Worm (Caenorhabditis elegans) whole organism, mixed stage, embryonic: ENCODE measurements around the gene set-31.

Experiments used
- M03D4.4 ChIP-seq: sonication (generic microtip); optimal IDR thresholded peaks from 2 replicates; lab custom pipeline; 2017; ENCODE audit warnings: mild to moderate bottlenecking, missing genetic modification characterization, missing compliant biosample characterization
- blmp-1 ChIP-seq: fragments of 150-350 bp; optimal IDR thresholded peaks from 2 replicates; lab custom pipeline; 2014; ENCODE audit warnings: missing biosample characterization, missing genetic modification characterization
- ceh-43 ChIP-seq: fragments of 200-800 bp; sonication (Bioruptor generic); optimal IDR thresholded peaks from 2 replicates; lab custom pipeline; 2018; ENCODE audit warnings: mild to moderate bottlenecking, missing genetic modification characterization, moderate library complexity, missing compliant biosample characterization
- ceh-83 ChIP-seq: fragments of 200-800 bp; sonication (Bioruptor generic); optimal IDR thresholded peaks from 2 replicates; lab custom pipeline; 2018; ENCODE audit warnings: mild to moderate bottlenecking, missing genetic modification characterization, missing compliant biosample characterization
- ces-1 ChIP-seq: fragments of 150-350 bp; optimal IDR thresholded peaks from 2 replicates; lab custom pipeline; 2014; ENCODE audit warnings: missing biosample characterization, missing genetic modification reagents, missing genetic modification characterization
- cnd-1 ChIP-seq: fragments of 200-800 bp; sonication (Bioruptor generic); optimal IDR thresholded peaks from 2 replicates; lab custom pipeline; 2018; ENCODE audit warnings: mild to moderate bottlenecking, missing genetic modification characterization, missing compliant biosample characterization
- drap-1 ChIP-seq: fragments of 200-800 bp; sonication (Bioruptor generic); optimal IDR thresholded peaks from 3 replicates; lab custom pipeline; 2018; ENCODE audit warnings: mild to moderate bottlenecking, missing genetic modification characterization, missing compliant biosample characterization
- elt-3 ChIP-seq: fragments of 150-350 bp; optimal IDR thresholded peaks from 2 replicates; lab custom pipeline; 2014; ENCODE audit warnings: missing biosample characterization, missing genetic modification characterization
- flh-1 ChIP-seq: fragments of 200-800 bp; sonication (Bioruptor generic); optimal IDR thresholded peaks from 2 replicates; lab custom pipeline; 2018; ENCODE audit warnings: mild to moderate bottlenecking, missing genetic modification characterization, moderate library complexity, missing compliant biosample characterization
- ham-2 ChIP-seq: fragments of 200-800 bp; sonication (Bioruptor generic); optimal IDR thresholded peaks from 2 replicates; lab custom pipeline; 2018; ENCODE audit warnings: mild to moderate bottlenecking, missing genetic modification characterization, missing compliant biosample characterization
- hlh-1 ChIP-seq: fragments of 150-350 bp; optimal IDR thresholded peaks from 2 replicates; lab custom pipeline; 2014; ENCODE audit warnings: missing biosample characterization, missing genetic modification reagents, missing genetic modification characterization
- lin-32 ChIP-seq: fragments of 200-800 bp; sonication (Bioruptor generic); optimal IDR thresholded peaks from 2 replicates; lab custom pipeline; 2018; ENCODE audit warnings: mild to moderate bottlenecking, missing genetic modification characterization, missing compliant biosample characterization
- lsy-2 ChIP-seq: fragments of 150-350 bp; optimal IDR thresholded peaks from 2 replicates; lab custom pipeline; 2014; ENCODE audit warnings: missing biosample characterization, missing genetic modification characterization
- mab-5 ChIP-seq: fragments of 150-350 bp; optimal IDR thresholded peaks from 2 replicates; lab custom pipeline; 2014; ENCODE audit warnings: missing biosample characterization, missing genetic modification characterization
- mep-1 ChIP-seq: fragments of 150-350 bp; optimal IDR thresholded peaks from 2 replicates; lab custom pipeline; 2017; ENCODE audit warnings: missing biosample characterization, missing genetic modification reagents, missing genetic modification characterization, inconsistent platforms
- mls-2 ChIP-seq: sonication (generic microtip); optimal IDR thresholded peaks from 2 replicates; lab custom pipeline; 2016; ENCODE audit warnings: mild to moderate bottlenecking, missing genetic modification characterization, moderate library complexity, missing compliant biosample characterization
- nhr-2 ChIP-seq: fragments of 150-350 bp; optimal IDR thresholded peaks from 2 replicates; lab custom pipeline; 2014; ENCODE audit warnings: missing biosample characterization, missing genetic modification characterization
- nhr-237 ChIP-seq: fragments of 150-350 bp; optimal IDR thresholded peaks from 2 replicates; lab custom pipeline; 2014; ENCODE audit warnings: missing biosample characterization, missing genetic modification characterization
- nhr-28 ChIP-seq: fragments of 150-350 bp; optimal IDR thresholded peaks from 2 replicates; lab custom pipeline; 2014; ENCODE audit warnings: missing biosample characterization, missing genetic modification characterization
- nhr-76 ChIP-seq: sonication (generic microtip); optimal IDR thresholded peaks from 2 replicates; lab custom pipeline; 2017; ENCODE audit warnings: missing biosample characterization, missing genetic modification characterization
- pha-4 ChIP-seq: fragments of 150-350 bp; optimal IDR thresholded peaks from 2 replicates; lab custom pipeline; 2018; ENCODE audit warnings: missing biosample characterization, missing genetic modification reagents, missing genetic modification characterization
- sem-2 ChIP-seq: fragments of 200-800 bp; sonication (Bioruptor generic); optimal IDR thresholded peaks from 2 replicates; lab custom pipeline; 2018; ENCODE audit warnings: mild to moderate bottlenecking, missing genetic modification characterization, missing compliant biosample characterization
- snpc-4 ChIP-seq: fragments of 150-350 bp; optimal IDR thresholded peaks from 2 replicates; lab custom pipeline; 2014; ENCODE audit warnings: missing biosample characterization, missing genetic modification characterization
- tbx-8 ChIP-seq: fragments of 200-800 bp; sonication (Bioruptor generic); optimal IDR thresholded peaks from 2 replicates; lab custom pipeline; 2018; ENCODE audit warnings: mild to moderate bottlenecking, missing genetic modification characterization, moderate library complexity, missing compliant biosample characterization
- unc-120 ChIP-seq: sonication (generic microtip); optimal IDR thresholded peaks from 2 replicates; lab custom pipeline; 2017; ENCODE audit warnings: missing genetic modification characterization, missing compliant biosample characterization; ENCODE audit not compliant: poor library complexity, severe bottlenecking
- unc-39 ChIP-seq: fragments of 150-350 bp; optimal IDR thresholded peaks from 2 replicates; lab custom pipeline; 2014; ENCODE audit warnings: missing biosample characterization, missing genetic modification characterization
- unc-62 ChIP-seq: fragments of 150-350 bp; optimal IDR thresholded peaks from 2 replicates; lab custom pipeline; 2014; ENCODE audit warnings: missing biosample characterization, missing genetic modification reagents, missing genetic modification characterization
- zip-8 ChIP-seq: fragments of 150-350 bp; optimal IDR thresholded peaks from 2 replicates; lab custom pipeline; 2014; ENCODE audit warnings: missing biosample characterization, missing genetic modification characterization
- ztf-11 ChIP-seq: fragments of 150-350 bp; optimal IDR thresholded peaks from 2 replicates; lab custom pipeline; 2014; ENCODE audit warnings: missing biosample characterization, missing genetic modification characterization

The set-31 gene

ce11 chrV:14424958-14425492 lies 7.3 kb downstream of the set-31 start, which contains the start of gene rrsr-1 (continued):
- TF ChIP-seq unc-62 (GFP tag; lab: Kevin White, UChicago) (no peak), ztf-11 (tag; lab: Kevin White, UChicago) (no peak), nhr-28 (tag; lab: Kevin White, UChicago) (no peak), mls-2 (no peak), pha-4 (tag; lab: Kevin White, UChicago) (no peak)

- TF ChIP-seq ceh-83 (GFP tag; lab: Kevin White, UChicago) (no peak), unc-62 (GFP tag; lab: Kevin White, UChicago) (peak; percentile 51), ham-2 (GFP tag; lab: Kevin White, UChicago) (peak; percentile 42), drap-1 (GFP tag; lab: Kevin White, UChicago) (no peak)
Observed at ce11 chrV:14426013-14426412, 8.3 kb downstream of the set-31 start.

- TF ChIP-seq mls-2 (peak; percentile 32), elt-3 (no peak), ces-1 (GFP tag; lab: Kevin White, UChicago) (peak; percentile 59), nhr-76 (tag; lab: Kevin White, UChicago) (no peak), ceh-83 (GFP tag; lab: Kevin White, UChicago) (no peak), mab-5 (tag; lab: Kevin White, UChicago) (no peak), ham-2 (GFP tag; lab: Kevin White, UChicago) (no peak), nhr-237 (no peak), unc-39 (tag; lab: Kevin White, UChicago) (no peak), nhr-2 (tag; lab: Kevin White, UChicago) (peak; percentile 25), cnd-1 (tag; lab: Kevin White, UChicago) (peak; percentile 21)
Observed at ce11 chrV:14427069-14427825, 9.5 kb downstream of the set-31 start.

ce11 chrV:14428865-14429264 lies 11.2 kb downstream of the set-31 start, which contains the start of gene F23B12.1:
F23B12.1 (plus strand) TSS chrV:14429165.
- no peak for TF ChIP-seq flh-1 (GFP tag; lab: Kevin White, UChicago)
- TF ChIP-seq pha-4 (tag; lab: Kevin White, UChicago), result no peak
- no peak for TF ChIP-seq ces-1 (GFP tag; lab: Kevin White, UChicago)
- TF ChIP-seq mep-1 (tag; lab: Kevin White, UChicago), result no peak
- TF ChIP-seq ham-2 (GFP tag; lab: Kevin White, UChicago), result no peak
- TF ChIP-seq zip-8, result no peak
- no peak for TF ChIP-seq blmp-1 (tag; lab: Kevin White, UChicago)
- no peak for TF ChIP-seq nhr-2 (tag; lab: Kevin White, UChicago)
- TF ChIP-seq unc-120 (tag; lab: Kevin White, UChicago), result no peak
- no peak for TF ChIP-seq nhr-76 (tag; lab: Kevin White, UChicago)
- no peak for TF ChIP-seq mab-5 (tag; lab: Kevin White, UChicago)
- no peak for TF ChIP-seq hlh-1 (tag; lab: Kevin White, UChicago)

ce11 chrV:14432259-14432658 lies 14.6 kb downstream of the set-31 start, which contains the start of gene egl-1:
egl-1 (minus strand) TSS chrV:14432359.
- TF ChIP-seq sem-2, result no peak
- TF ChIP-seq zip-8, result peak; percentile 77
- no peak for TF ChIP-seq ham-2 (GFP tag; lab: Kevin White, UChicago)

- TF ChIP-seq drap-1 (GFP tag; lab: Kevin White, UChicago), result no peak
- no peak for TF ChIP-seq snpc-4 (tag; lab: Kevin White, UChicago)
- no peak for TF ChIP-seq ceh-43 (GFP tag; lab: Kevin White, UChicago)
- TF ChIP-seq sem-2, result no peak
- peak; percentile 85 for TF ChIP-seq zip-8
- no peak for TF ChIP-seq mab-5 (tag; lab: Kevin White, UChicago)
- TF ChIP-seq tbx-8 (GFP tag; lab: Kevin White, UChicago), result no peak
- no peak for TF ChIP-seq ham-2 (GFP tag; lab: Kevin White, UChicago)
- no peak for TF ChIP-seq M03D4.4 (tag; lab: Kevin White, UChicago)
- TF ChIP-seq nhr-76 (tag; lab: Kevin White, UChicago), result no peak
- no peak for TF ChIP-seq lsy-2 (tag; lab: Kevin White, UChicago)
- TF ChIP-seq lin-32 (GFP tag; lab: Kevin White, UChicago), result no peak
- no peak for TF ChIP-seq cnd-1 (tag; lab: Kevin White, UChicago)
- peak; percentile 97 for TF ChIP-seq nhr-2 (tag; lab: Kevin White, UChicago)
- TF ChIP-seq flh-1 (GFP tag; lab: Kevin White, UChicago), result no peak
- no peak for TF ChIP-seq unc-39 (tag; lab: Kevin White, UChicago)
- TF ChIP-seq nhr-237, result no peak
Observed at ce11 chrV:14433584-14433983, 15.9 kb downstream of the set-31 start.
